Fruit fly (Drosophila melanogaster) whole organism, embryonic: ENCODE results near the gene CG31898.

ENCODE experiments used
- Aef1 ChIP-seq: fragments of 200-800 bp; sonication (Bioruptor generic); IDR thresholded peaks from 3 replicates; pipeline ENCODE4 v1.3.6; 2022; ENCODE audit warnings: missing biosample characterization, missing genetic modification characterization
- Antp ChIP-seq: fragments of 200-800 bp; sonication (Bioruptor generic); optimal IDR thresholded peaks from 3 replicates; lab custom pipeline; 2016; ENCODE audit warnings: missing biosample characterization, missing genetic modification characterization
- CG10654 ChIP-seq: fragments of 200-800 bp; sonication (Bioruptor generic); optimal IDR thresholded peaks from 2 replicates; lab custom pipeline; 2016; ENCODE audit warnings: missing biosample characterization, missing genetic modification characterization
- CG11247 ChIP-seq: fragments of 200-800 bp; sonication (Bioruptor generic); IDR thresholded peaks from 2 replicates; pipeline ENCODE4 v1.3.6; 2022; ENCODE audit warnings: missing biosample characterization, missing genetic modification characterization
- CG12071 ChIP-seq: fragments of 200-800 bp; sonication (Bioruptor generic); optimal IDR thresholded peaks from 3 replicates; lab custom pipeline; 2018; ENCODE audit warnings: missing biosample characterization, mild to moderate bottlenecking, missing genetic modification characterization
- CG12104 ChIP-seq: fragments of 200-800 bp; sonication (Bioruptor generic); optimal IDR thresholded peaks from 3 replicates; lab custom pipeline; 2016; ENCODE audit warnings: missing biosample characterization, missing genetic modification characterization
- CG12659 ChIP-seq: fragments of 200-800 bp; sonication (Bioruptor generic); optimal IDR thresholded peaks from 3 replicates; lab custom pipeline; 2017; ENCODE audit warnings: mild to moderate bottlenecking, missing biosample characterization, missing genetic modification reagents, missing genetic modification characterization
- CG12942 ChIP-seq: fragments of 200-800 bp; sonication (Bioruptor generic); optimal IDR thresholded peaks from 3 replicates; lab custom pipeline; 2016; ENCODE audit warnings: missing biosample characterization, missing genetic modification characterization
- CG1602 ChIP-seq: fragments of 200-800 bp; sonication (Bioruptor generic); optimal IDR thresholded peaks from 3 replicates; lab custom pipeline; 2016; ENCODE audit warnings: missing biosample characterization, missing genetic modification characterization
- CG1792 ChIP-seq: fragments of 200-800 bp; sonication (Bioruptor generic); optimal IDR thresholded peaks from 2 replicates; lab custom pipeline; 2016; ENCODE audit warnings: missing biosample characterization, missing genetic modification characterization
- CG18764 ChIP-seq: fragments of 200-800 bp; sonication (Bioruptor generic); optimal IDR thresholded peaks from 3 replicates; lab custom pipeline; 2016; ENCODE audit warnings: missing biosample characterization, missing genetic modification characterization
- CG2678 ChIP-seq: fragments of 200-800 bp; sonication (Bioruptor generic); optimal IDR thresholded peaks from 3 replicates; lab custom pipeline; 2019; ENCODE audit warnings: missing biosample characterization, mild to moderate bottlenecking, missing genetic modification characterization, moderate library complexity
- CG34224 ChIP-seq: fragments of 200-800 bp; sonication (Bioruptor generic); IDR thresholded peaks from 3 replicates; pipeline ENCODE4 v1.3.6; 2022; ENCODE audit warnings: missing biosample characterization, missing genetic modification characterization; ENCODE audit not compliant: partially characterized antibody
- CG34422 ChIP-seq: fragments of 200-800 bp; sonication (Bioruptor generic); IDR thresholded peaks from 3 replicates; pipeline ENCODE4 v1.3.6; 2022; ENCODE audit warnings: missing biosample characterization, missing genetic modification characterization
- CG3838 ChIP-seq: fragments of 200-800 bp; sonication (Bioruptor generic); optimal IDR thresholded peaks from 3 replicates; lab custom pipeline; 2016; ENCODE audit warnings: missing biosample characterization, missing genetic modification characterization
- CG4424 ChIP-seq: fragments of 200-800 bp; sonication (Bioruptor generic); optimal IDR thresholded peaks from 3 replicates; lab custom pipeline; 2016; ENCODE audit warnings: missing biosample characterization, missing genetic modification characterization
- CG5180 ChIP-seq: fragments of 200-800 bp; sonication (Bioruptor generic); optimal IDR thresholded peaks from 3 replicates; lab custom pipeline; 2017; ENCODE audit warnings: missing biosample characterization, missing genetic modification characterization, mild to moderate bottlenecking, moderate library complexity, missing genetic modification reagents
- CG6791 ChIP-seq: fragments of 200-800 bp; sonication (Bioruptor generic); IDR thresholded peaks from 3 replicates; pipeline ENCODE4 v1.3.6; 2022; ENCODE audit warnings: missing biosample characterization, missing genetic modification characterization; ENCODE audit not compliant: partially characterized antibody
- CG7839 ChIP-seq: fragments of 200-800 bp; sonication (Bioruptor generic); optimal IDR thresholded peaks from 3 replicates; lab custom pipeline; 2018; ENCODE audit warnings: missing biosample characterization, mild to moderate bottlenecking, missing genetic modification characterization, moderate library complexity
- CG7987 ChIP-seq: fragments of 200-800 bp; sonication (Bioruptor generic); optimal IDR thresholded peaks from 2 replicates; lab custom pipeline; 2018; ENCODE audit warnings: missing biosample characterization, mild to moderate bottlenecking, missing genetic modification characterization, moderate library complexity
- CG8281 ChIP-seq: fragments of 200-800 bp; sonication (Bioruptor generic); optimal IDR thresholded peaks from 2 replicates; lab custom pipeline; 2018; ENCODE audit warnings: missing biosample characterization, mild to moderate bottlenecking, missing genetic modification characterization, moderate library complexity
- CG8388 ChIP-seq: fragments of 200-800 bp; sonication (Bioruptor generic); optimal IDR thresholded peaks from 2 replicates; lab custom pipeline; 2019; ENCODE audit warnings: missing biosample characterization, mild to moderate bottlenecking, missing genetic modification characterization, moderate library complexity
- CG8924 ChIP-seq: fragments of 200-800 bp; optimal IDR thresholded peaks from 3 replicates; lab custom pipeline; 2019; ENCODE audit warnings: missing biosample characterization, mild to moderate bottlenecking, missing genetic modification characterization, moderate library complexity
- D19A ChIP-seq: fragments of 200-800 bp; optimal IDR thresholded peaks from 3 replicates; lab custom pipeline; 2019; ENCODE audit warnings: missing biosample characterization, mild to moderate bottlenecking, missing genetic modification characterization, moderate library complexity
- Dip3 ChIP-seq: fragments of 200-800 bp; sonication (Bioruptor generic); optimal IDR thresholded peaks from 3 replicates; lab custom pipeline; 2016; ENCODE audit warnings: missing biosample characterization, missing genetic modification characterization
- Doc2 ChIP-seq: fragments of 200-800 bp; sonication (Bioruptor generic); IDR thresholded peaks from 2 replicates; pipeline ENCODE4 v1.3.6; 2022; ENCODE audit warnings: missing biosample characterization, missing genetic modification characterization
- Doc3 ChIP-seq: fragments of 200-800 bp; sonication (Bioruptor generic); IDR thresholded peaks from 3 replicates; pipeline ENCODE4 v1.3.6; 2022; ENCODE audit warnings: missing biosample characterization, missing genetic modification characterization; ENCODE audit not compliant: partially characterized antibody
- HLH3B ChIP-seq: fragments of 200-800 bp; sonication (Bioruptor generic); IDR thresholded peaks from 2 replicates; pipeline ENCODE4 v1.3.6; 2022; ENCODE audit warnings: missing biosample characterization, missing genetic modification characterization
- MTF-1 ChIP-seq: fragments of 200-800 bp; sonication (Bioruptor generic); optimal IDR thresholded peaks from 2 replicates; lab custom pipeline; 2018; ENCODE audit warnings: missing biosample characterization, mild to moderate bottlenecking, missing genetic modification characterization, borderline replicate concordance
- Med ChIP-seq: fragments of 200-800 bp; sonication (Bioruptor generic); peaks from one replicate; lab custom pipeline; 2016; ENCODE audit warnings: missing biosample characterization, missing genetic modification characterization, mild to moderate bottlenecking, inconsistent platforms, moderate library complexity
- Mrtf ChIP-seq: fragments of 200-800 bp; sonication (Bioruptor generic); IDR thresholded peaks from 3 replicates; pipeline ENCODE4 v1.3.6; 2022; ENCODE audit warnings: missing biosample characterization, missing genetic modification characterization
- Myb ChIP-seq: fragments of 200-800 bp; sonication (Bioruptor generic); optimal IDR thresholded peaks from 2 replicates; lab custom pipeline; 2016; ENCODE audit warnings: missing biosample characterization, missing genetic modification characterization
- Optix ChIP-seq: fragments of 200-800 bp; sonication (Bioruptor generic); IDR thresholded peaks from 3 replicates; pipeline ENCODE4 v1.3.6; 2022; ENCODE audit warnings: missing biosample characterization, missing genetic modification characterization
- Usf ChIP-seq: fragments of 200-800 bp; sonication (Bioruptor generic); optimal IDR thresholded peaks from 2 replicates; lab custom pipeline; 2017; ENCODE audit warnings: missing genotype, missing biosample characterization, missing genetic modification characterization
- abd-A ChIP-seq: fragments of 200-800 bp; sonication (Bioruptor generic); optimal IDR thresholded peaks from 3 replicates; lab custom pipeline; 2019; ENCODE audit warnings: missing biosample characterization, mild to moderate bottlenecking, missing genetic modification characterization, moderate library complexity
- cas ChIP-seq: fragments of 200-800 bp; sonication (Bioruptor generic); IDR thresholded peaks from 2 replicates; pipeline ENCODE4 v1.3.6; 2022; ENCODE audit warnings: missing biosample characterization, missing genetic modification characterization
- croc ChIP-seq: fragments of 200-800 bp; sonication (Bioruptor generic); conservative IDR thresholded peaks from 3 replicates; pipeline ENCODE4 v1.3.6; 2022; ENCODE audit warnings: missing biosample characterization, missing genetic modification characterization
- ewg ChIP-seq: fragments of 200-800 bp; sonication (Bioruptor generic); optimal IDR thresholded peaks from 3 replicates; lab custom pipeline; 2017; ENCODE audit warnings: mild to moderate bottlenecking, missing biosample characterization, missing genetic modification reagents, missing genetic modification characterization
- jigr1 ChIP-seq: fragments of 200-800 bp; sonication (Bioruptor generic); IDR thresholded peaks from 3 replicates; pipeline ENCODE4 v1.3.6; 2022; ENCODE audit warnings: missing biosample characterization, missing genetic modification characterization
- jing ChIP-seq: fragments of 200-800 bp; sonication (Bioruptor generic); optimal IDR thresholded peaks from 2 replicates; lab custom pipeline; 2018; ENCODE audit warnings: missing biosample characterization, mild to moderate bottlenecking, missing genetic modification characterization
- lab ChIP-seq: fragments of 200-800 bp; sonication (Bioruptor generic); optimal IDR thresholded peaks from 3 replicates; lab custom pipeline; 2017; ENCODE audit warnings: missing biosample characterization, missing genetic modification characterization, mild to moderate bottlenecking, moderate library complexity, missing genetic modification reagents
- lmd ChIP-seq: fragments of 200-800 bp; sonication (Bioruptor generic); IDR thresholded peaks from 2 replicates; pipeline ENCODE4 v1.3.6; 2022; ENCODE audit warnings: missing biosample characterization, missing genetic modification characterization
- pho ChIP-seq: fragments of 200-800 bp; sonication (Bioruptor generic); optimal IDR thresholded peaks from 2 replicates; lab custom pipeline; 2016; ENCODE audit warnings: missing biosample characterization, missing genetic modification characterization
- ranshi ChIP-seq: fragments of 200-800 bp; sonication (Bioruptor generic); IDR thresholded peaks from 2 replicates; pipeline ENCODE4 v1.3.6; 2022; ENCODE audit warnings: missing biosample characterization, missing genetic modification characterization
- stwl ChIP-seq: fragments of 200-800 bp; sonication (Bioruptor generic); optimal IDR thresholded peaks from 3 replicates; lab custom pipeline; 2018; ENCODE audit warnings: missing biosample characterization, mild to moderate bottlenecking, missing genetic modification characterization, moderate library complexity
- tgo ChIP-seq: fragments of 200-800 bp; sonication (Bioruptor generic); IDR thresholded peaks from 3 replicates; pipeline ENCODE4 v1.3.6; 2022; ENCODE audit warnings: missing biosample characterization, missing genetic modification characterization
- vfl ChIP-seq: fragments of 200-800 bp; sonication (Bioruptor generic); optimal IDR thresholded peaks from 2 replicates; lab custom pipeline; 2016; ENCODE audit warnings: missing biosample characterization, missing genetic modification characterization
- zen2 ChIP-seq: fragments of 200-800 bp; sonication (Bioruptor generic); IDR thresholded peaks from 3 replicates; pipeline ENCODE4 v1.3.6; 2022; ENCODE audit warnings: missing biosample characterization, missing genetic modification characterization; ENCODE audit not compliant: partially characterized antibody

The CG31898 gene

dm6 chr2L:8370364-8371326, 29.6 kb upstream of the CG31898 start, which contains the start of gene CG17292 (continued):
- TF ChIP-seq ewg (GFP tag; lab: Kevin White, UChicago) = peak; percentile 9
- TF ChIP-seq Dip3 (GFP tag; lab: Kevin White, UChicago) = peak; percentile 32
- TF ChIP-seq Optix (GFP tag; lab: Robert Waterston, UW) = peak; percentile 62; the same call in 2 of the 3 replicates
- peak; percentile 46 for TF ChIP-seq lmd (GFP tag; lab: Robert Waterston, UW)
- TF ChIP-seq Mrtf (GFP tag; lab: Robert Waterston, UW) = no peak; the same call in 2 of the 3 replicates
- TF ChIP-seq CG8281 (tag; lab: Kevin White, UChicago) = no peak
- TF ChIP-seq ranshi = peak; percentile 58; the same call in 1 of the 2 replicates
- TF ChIP-seq CG8924 (tag; lab: Kevin White, UChicago) = peak; percentile 43
- TF ChIP-seq CG8388 (GFP tag; lab: Kevin White, UChicago) = no peak
- peak; percentile 46; the same call in 2 of the 3 replicates for TF ChIP-seq tgo (GFP tag; lab: Robert Waterston, UW)
- TF ChIP-seq CG10654 (GFP tag; lab: Kevin White, UChicago) = no peak
- no peak for TF ChIP-seq vfl (GFP tag; lab: Kevin White, UChicago)
- peak; percentile 91 for TF ChIP-seq abd-A
- TF ChIP-seq CG4424 = no peak
- peak; percentile 26 for TF ChIP-seq CG12942
- peak; percentile 85 for TF ChIP-seq CG12659 (GFP tag; lab: Kevin White, UChicago)
- TF ChIP-seq Med (GFP tag; lab: Kevin White, UChicago) = peak; percentile 95
- peak; percentile 20; the same call in 1 of the 3 replicates for TF ChIP-seq Aef1 (GFP tag; lab: Robert Waterston, UW)
- no peak for TF ChIP-seq CG1602
- TF ChIP-seq Doc2 (GFP tag; lab: Robert Waterston, UW) = no peak
- peak; percentile 62 for TF ChIP-seq stwl (tag; lab: Kevin White, UChicago)
- no peak for TF ChIP-seq Usf (GFP tag; lab: Kevin White, UChicago)
- peak; percentile 23 for TF ChIP-seq MTF-1 (GFP tag; lab: Kevin White, UChicago)
- TF ChIP-seq CG12071 = peak; percentile 64
- no peak for TF ChIP-seq CG12104 (GFP tag; lab: Kevin White, UChicago)
- TF ChIP-seq lab = peak; percentile 81
- peak; percentile 55 for TF ChIP-seq CG7987 (GFP tag; lab: Kevin White, UChicago)
- TF ChIP-seq CG34422 = peak; percentile 77; the same call in 1 of the 3 replicates
- no peak for TF ChIP-seq croc
- TF ChIP-seq CG7839 = no peak
- TF ChIP-seq CG18764 (GFP tag; lab: Kevin White, UChicago) = peak; percentile 76
- no peak; the same call in 2 of the 3 replicates for TF ChIP-seq jigr1 (GFP tag; lab: Robert Waterston, UW)
- TF ChIP-seq Doc3 (GFP tag; lab: Robert Waterston, UW) = peak; percentile 87
- TF ChIP-seq D19A (tag; lab: Kevin White, UChicago) = peak; percentile 22
- peak; percentile 49 for TF ChIP-seq CG2678
- TF ChIP-seq pho (GFP tag; lab: Kevin White, UChicago) = peak; percentile 37
- peak; percentile 90 for TF ChIP-seq CG6791
- TF ChIP-seq jing (GFP tag; lab: Kevin White, UChicago) = no peak
- TF ChIP-seq zen2 (GFP tag; lab: Robert Waterston, UW) = peak; percentile 82
- TF ChIP-seq CG5180 (GFP tag; lab: Kevin White, UChicago) = peak; percentile 39
- TF ChIP-seq Myb (GFP tag; lab: Kevin White, UChicago) = peak; percentile 46
- TF ChIP-seq Antp (GFP tag; lab: Kevin White, UChicago) = peak; percentile 20
- peak; percentile 45 for TF ChIP-seq CG1792 (GFP tag; lab: Kevin White, UChicago)
- TF ChIP-seq CG3838 (GFP tag; lab: Kevin White, UChicago) = no peak
- TF ChIP-seq HLH3B = peak; percentile 60
- TF ChIP-seq CG34224 (GFP tag; lab: Robert Waterston, UW) = peak; percentile 88
- TF ChIP-seq cas (GFP tag; lab: Robert Waterston, UW) = peak; percentile 40; the same call in 1 of the 2 replicates
- peak; percentile 62; the same call in 1 of the 2 replicates for TF ChIP-seq CG11247 (GFP tag; lab: Robert Waterston, UW)
